Worm (Caenorhabditis elegans): ENCODE results near the gene C33D9.13.
A peak's percentile ranks its signal among the peaks of the same experiment; 100 is the strongest.

DNA sequence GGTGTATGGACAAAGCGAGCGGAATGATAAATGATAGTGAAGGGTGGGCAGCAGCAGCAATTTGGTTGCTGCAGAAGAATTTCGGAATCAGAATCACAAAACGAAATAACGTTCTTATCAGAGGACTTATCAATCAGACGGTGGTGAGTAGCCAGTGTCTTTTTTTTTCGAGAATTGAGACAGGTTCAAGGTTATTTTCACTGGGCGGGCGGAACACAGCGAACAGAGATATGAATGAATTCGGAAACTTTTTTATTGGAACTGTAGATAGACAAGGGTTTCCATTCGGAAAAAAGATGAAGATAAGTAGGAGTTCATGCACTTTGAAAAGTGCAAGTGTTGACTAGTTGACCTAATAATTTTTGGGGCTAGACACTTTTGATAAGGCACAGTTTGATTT, 8.1 kb upstream of the C33D9.13 start:
- TF ChIP-seq W03F9.2 (tag; optimal IDR thresholded peaks at IDR 0.05), result peak; percentile 39
- TF ChIP-seq dao-5 (tag; optimal IDR thresholded peaks at IDR 0.05), result no peak
